Worm (Caenorhabditis elegans) whole organism, late embryonic: ENCODE data around the gene dnj-11.

Experiments used
- F13H6.1 ChIP-seq: sonication (generic microtip); optimal IDR thresholded peaks from 2 replicates; lab custom pipeline; 2016; ENCODE audit warnings: missing genetic modification characterization, missing compliant biosample characterization
- K02D7.2 ChIP-seq: sonication (generic microtip); optimal IDR thresholded peaks from 2 replicates; lab custom pipeline; 2017; ENCODE audit warnings: mild to moderate bottlenecking, missing genetic modification characterization, missing compliant biosample characterization
- K09A11.1 ChIP-seq: sonication (generic microtip); optimal IDR thresholded peaks from 2 replicates; lab custom pipeline; 2017; ENCODE audit warnings: antibody characterized with exemption, mild to moderate bottlenecking, missing genetic modification characterization, missing compliant biosample characterization; ENCODE audit not compliant: insufficient read depth
- T23F11.4 ChIP-seq: fragments of 200-800 bp; sonication (Bioruptor generic); optimal IDR thresholded peaks from 2 replicates; lab custom pipeline; 2018; ENCODE audit warnings: mild to moderate bottlenecking, missing genetic modification characterization, missing compliant biosample characterization
- Y22D7AL.16 ChIP-seq: sonication (generic microtip); optimal IDR thresholded peaks from 2 replicates; lab custom pipeline; 2016; ENCODE audit warnings: missing genetic modification characterization, missing compliant biosample characterization
- ama-1 ChIP-seq: fragments of 150-350 bp; optimal IDR thresholded peaks from 2 replicates; lab custom pipeline; 2014
- ceh-14 ChIP-seq: sonication (generic microtip); optimal IDR thresholded peaks from 2 replicates; lab custom pipeline; 2016; ENCODE audit warnings: missing genotype, missing genetic modification characterization, missing compliant biosample characterization
- ceh-19 ChIP-seq: fragments of 200-800 bp; sonication (Bioruptor generic); optimal IDR thresholded peaks from 2 replicates; lab custom pipeline; 2018; ENCODE audit warnings: mild to moderate bottlenecking, missing genetic modification characterization, missing compliant biosample characterization
- ceh-2 ChIP-seq: sonication (generic microtip); optimal IDR thresholded peaks from 2 replicates; lab custom pipeline; 2016; ENCODE audit warnings: missing genotype, missing genetic modification characterization, missing compliant biosample characterization
- ceh-22 ChIP-seq: sonication (generic microtip); optimal IDR thresholded peaks from 2 replicates; lab custom pipeline; 2017; ENCODE audit warnings: missing biosample characterization, missing genetic modification characterization
- ceh-30 ChIP-seq: fragments of 150-350 bp; optimal IDR thresholded peaks from 2 replicates; lab custom pipeline; 2014; ENCODE audit warnings: missing biosample characterization, missing genetic modification characterization
- ceh-34 ChIP-seq: sonication (generic microtip); optimal IDR thresholded peaks from 2 replicates; lab custom pipeline; 2016; ENCODE audit warnings: mild to moderate bottlenecking, missing genetic modification characterization, missing compliant biosample characterization
- ceh-6 ChIP-seq: fragments of 200-800 bp; sonication (Bioruptor generic); optimal IDR thresholded peaks from 2 replicates; lab custom pipeline; 2018; ENCODE audit warnings: mild to moderate bottlenecking, missing genetic modification characterization, missing compliant biosample characterization
- che-1 ChIP-seq: sonication (generic microtip); optimal IDR thresholded peaks from 2 replicates; lab custom pipeline; 2016; ENCODE audit warnings: mild to moderate bottlenecking, missing genetic modification characterization, missing compliant biosample characterization
- dve-1 ChIP-seq: sonication (generic microtip); optimal IDR thresholded peaks from 2 replicates; lab custom pipeline; 2017; ENCODE audit warnings: antibody characterized with exemption, mild to moderate bottlenecking, missing genetic modification characterization, missing compliant biosample characterization
- elt-4 ChIP-seq: sonication (generic microtip); optimal IDR thresholded peaks from 2 replicates; lab custom pipeline; 2016; ENCODE audit warnings: missing genetic modification characterization, missing compliant biosample characterization
- ets-4 ChIP-seq: sonication (generic microtip); optimal IDR thresholded peaks from 2 replicates; lab custom pipeline; 2016; ENCODE audit warnings: missing genetic modification characterization, missing compliant biosample characterization
- fkh-10 ChIP-seq: fragments of 150-350 bp; optimal IDR thresholded peaks from 2 replicates; lab custom pipeline; 2014; ENCODE audit warnings: missing biosample characterization, missing genetic modification reagents, missing genetic modification characterization
- fkh-6 ChIP-seq: sonication (generic microtip); optimal IDR thresholded peaks from 2 replicates; lab custom pipeline; 2016; ENCODE audit warnings: missing genetic modification characterization, missing compliant biosample characterization
- hlh-13 ChIP-seq: fragments of 200-800 bp; sonication (Bioruptor generic); optimal IDR thresholded peaks from 2 replicates; lab custom pipeline; 2018; ENCODE audit warnings: mild to moderate bottlenecking, missing genetic modification characterization, missing compliant biosample characterization
- hlh-30 ChIP-seq: sonication (generic microtip); optimal IDR thresholded peaks from 2 replicates; lab custom pipeline; 2017; ENCODE audit warnings: antibody characterized with exemption, missing genetic modification characterization, missing compliant biosample characterization; ENCODE audit not compliant: insufficient read depth
- hlh-8 ChIP-seq: sonication (generic microtip); optimal IDR thresholded peaks from 2 replicates; lab custom pipeline; 2016; ENCODE audit warnings: missing genotype, missing genetic modification characterization, missing compliant biosample characterization
- lim-6 ChIP-seq: sonication (generic microtip); optimal IDR thresholded peaks from 2 replicates; lab custom pipeline; 2016; ENCODE audit warnings: missing genetic modification characterization, missing compliant biosample characterization
- madf-2 ChIP-seq: sonication (generic microtip); optimal IDR thresholded peaks from 2 replicates; lab custom pipeline; 2017; ENCODE audit warnings: missing genetic modification characterization, missing compliant biosample characterization
- nfya-1 ChIP-seq: sonication (generic microtip); optimal IDR thresholded peaks from 2 replicates; lab custom pipeline; 2017; ENCODE audit warnings: missing genetic modification characterization, mild to moderate bottlenecking, missing compliant biosample characterization, antibody characterized with exemption, moderate library complexity
- nhr-232 ChIP-seq: sonication (generic microtip); optimal IDR thresholded peaks from 2 replicates; lab custom pipeline; 2016; ENCODE audit warnings: missing genetic modification characterization, missing compliant biosample characterization
- npax-4 ChIP-seq: sonication (generic microtip); optimal IDR thresholded peaks from 2 replicates; lab custom pipeline; 2016; ENCODE audit warnings: missing genetic modification characterization, missing compliant biosample characterization
- pat-9 ChIP-seq: fragments of 200-800 bp; sonication (Bioruptor generic); optimal IDR thresholded peaks from 2 replicates; lab custom pipeline; 2018; ENCODE audit warnings: mild to moderate bottlenecking, missing genetic modification characterization, moderate library complexity, missing compliant biosample characterization
- pax-1 ChIP-seq: fragments of 150-350 bp; optimal IDR thresholded peaks from 2 replicates; lab custom pipeline; 2014; ENCODE audit warnings: missing biosample characterization, missing genetic modification characterization
- pha-2 ChIP-seq: sonication (generic microtip); optimal IDR thresholded peaks from 2 replicates; lab custom pipeline; 2017; ENCODE audit warnings: mild to moderate bottlenecking, missing genetic modification characterization, missing compliant biosample characterization
- pqm-1 ChIP-seq: sonication (generic microtip); optimal IDR thresholded peaks from 2 replicates; lab custom pipeline; 2016; ENCODE audit warnings: missing genetic modification characterization, missing compliant biosample characterization
- sox-2 ChIP-seq: fragments of 200-800 bp; sonication (Bioruptor generic); IDR thresholded peaks from 2 replicates; pipeline ENCODE4 v1.3.6; 2022; ENCODE audit warnings: missing genetic modification reagents, missing genetic modification characterization, missing compliant biosample characterization
- syd-9 ChIP-seq: sonication (generic microtip); optimal IDR thresholded peaks from 2 replicates; lab custom pipeline; 2016; ENCODE audit warnings: mild to moderate bottlenecking, missing genetic modification characterization, moderate library complexity, missing compliant biosample characterization
- tbx-2 ChIP-seq: sonication (generic microtip); optimal IDR thresholded peaks from 2 replicates; lab custom pipeline; 2016; ENCODE audit warnings: missing genetic modification characterization, missing compliant biosample characterization
- ttx-3 ChIP-seq: sonication (generic microtip); optimal IDR thresholded peaks from 2 replicates; lab custom pipeline; 2016; ENCODE audit warnings: missing genetic modification reagents, missing genetic modification characterization, missing compliant biosample characterization
- unc-3 ChIP-seq, 2 experiments: fragments of 200-800 bp in 1 of 2; sonication (Bioruptor generic) in 1 of 2; sonication (generic microtip) in 1 of 2; conservative IDR thresholded peaks in 1 of 2; optimal IDR thresholded peaks in 1 of 2; 2 replicates each; pipeline versions ENCODE4 v1.3.6 to Lab custom; 2016 to 2022; ENCODE audit warnings: missing compliant biosample characterization in 2 of 2, missing genetic modification characterization in 2 of 2, missing genetic modification reagents in 1 of 2
- unc-42 ChIP-seq: sonication (generic microtip); optimal IDR thresholded peaks from 2 replicates; lab custom pipeline; 2016; ENCODE audit warnings: missing genotype, missing genetic modification characterization, missing compliant biosample characterization
- unc-55 ChIP-seq: sonication (generic microtip); optimal IDR thresholded peaks from 2 replicates; lab custom pipeline; 2017; ENCODE audit warnings: missing biosample characterization, missing genetic modification reagents, missing genetic modification characterization
- unc-86 ChIP-seq: sonication (generic microtip); optimal IDR thresholded peaks from 2 replicates; lab custom pipeline; 2016; ENCODE audit warnings: missing genetic modification characterization, missing compliant biosample characterization
- zip-5 ChIP-seq: sonication (generic microtip); optimal IDR thresholded peaks from 2 replicates; lab custom pipeline; 2016; ENCODE audit warnings: missing genetic modification characterization, missing compliant biosample characterization

dnj-11 gene

DNA sequence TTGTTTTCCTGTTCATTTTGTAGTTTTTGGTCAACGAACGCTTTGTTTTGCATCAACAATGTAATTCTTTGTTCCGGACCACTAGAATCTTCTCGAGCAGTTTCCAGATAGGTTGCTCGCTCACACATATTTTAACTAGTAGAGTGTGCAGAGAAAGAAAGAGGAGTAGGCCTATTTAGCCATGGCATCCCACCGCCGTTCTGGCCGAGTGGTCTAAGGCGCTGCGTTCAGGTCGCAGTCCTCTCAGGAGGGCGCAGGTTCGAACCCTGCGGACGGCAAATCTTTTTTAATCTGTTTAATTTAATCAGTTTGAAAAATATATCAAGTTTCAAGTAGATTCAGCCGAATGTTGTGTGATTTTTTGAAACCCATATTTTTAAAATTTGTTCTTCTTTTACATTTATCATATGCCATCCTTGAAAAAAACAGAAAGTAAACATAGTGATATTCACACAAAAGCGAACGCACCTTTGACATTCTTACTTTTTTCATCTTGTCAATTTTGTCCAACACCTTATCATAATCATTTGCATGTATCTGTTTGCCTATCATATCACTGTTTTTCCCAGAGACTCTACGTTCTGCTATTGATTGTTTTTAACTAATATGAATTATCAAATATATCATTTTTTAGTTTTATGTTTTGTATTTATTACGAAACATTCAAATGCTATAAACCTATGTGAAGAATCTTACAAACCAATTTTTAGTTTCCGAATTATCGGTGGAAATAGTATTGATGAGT lies 28.9 kb upstream of the dnj-11 start, which contains the start of gene try-3 (continued):
- peak; percentile 26 for TF ChIP-seq pqm-1 (tag; lab: Kevin White, UChicago)
- TF ChIP-seq tbx-2 (tag; lab: Kevin White, UChicago), result peak; percentile 49
- TF ChIP-seq zip-5, result peak; percentile 22
- TF ChIP-seq K02D7.2 (tag; lab: Kevin White, UChicago), result peak; percentile 2
- peak; percentile 59 for TF ChIP-seq che-1 (tag; lab: Kevin White, UChicago)
- no peak for TF ChIP-seq fkh-10 (GFP tag; lab: Kevin White, UChicago)
- TF ChIP-seq hlh-13 (GFP tag; lab: Kevin White, UChicago), result peak; percentile 16
- peak; percentile 58 for TF ChIP-seq nfya-1 (tag; lab: Kevin White, UChicago)
- peak; percentile 68 for TF ChIP-seq dve-1 (tag; lab: Kevin White, UChicago)
- TF ChIP-seq F13H6.1, result no peak
- TF ChIP-seq syd-9 (tag; lab: Kevin White, UChicago), result peak; percentile 32
- TF ChIP-seq ama-1 (lab: Kevin White, UChicago), result no peak
- TF ChIP-seq ceh-2 (tag; lab: Kevin White, UChicago), result no peak
- no peak for TF ChIP-seq pax-1 (tag; lab: Kevin White, UChicago)
- peak; percentile 41 for TF ChIP-seq ceh-14 (tag; lab: Kevin White, UChicago)
- TF ChIP-seq elt-4 (tag; lab: Kevin White, UChicago), result no peak
- no peak for TF ChIP-seq madf-2 (tag; lab: Kevin White, UChicago)
- peak; percentile 42 for TF ChIP-seq ttx-3 (tag; lab: Kevin White, UChicago)
- TF ChIP-seq ets-4 (tag; lab: Kevin White, UChicago), result no peak
- TF ChIP-seq npax-4, result no peak
- TF ChIP-seq ceh-34 (tag; lab: Kevin White, UChicago), result peak; percentile 24
- TF ChIP-seq ceh-30 (tag; lab: Kevin White, UChicago), result peak; percentile 7
- TF ChIP-seq pat-9 (tag; lab: Kevin White, UChicago), result peak; percentile 50
- peak; percentile 60 for TF ChIP-seq T23F11.4 (GFP tag; lab: Kevin White, UChicago)
- no peak for TF ChIP-seq ceh-22 (tag; lab: Kevin White, UChicago)
- TF ChIP-seq hlh-8, result peak; percentile 5
- TF ChIP-seq sox-2 (GFP tag; lab: Robert Waterston, UW), result no peak
- TF ChIP-seq ceh-19 (GFP tag; lab: Kevin White, UChicago), result peak; percentile 52
- peak; percentile 24 for TF ChIP-seq K09A11.1 (tag; lab: Kevin White, UChicago)

DNA sequence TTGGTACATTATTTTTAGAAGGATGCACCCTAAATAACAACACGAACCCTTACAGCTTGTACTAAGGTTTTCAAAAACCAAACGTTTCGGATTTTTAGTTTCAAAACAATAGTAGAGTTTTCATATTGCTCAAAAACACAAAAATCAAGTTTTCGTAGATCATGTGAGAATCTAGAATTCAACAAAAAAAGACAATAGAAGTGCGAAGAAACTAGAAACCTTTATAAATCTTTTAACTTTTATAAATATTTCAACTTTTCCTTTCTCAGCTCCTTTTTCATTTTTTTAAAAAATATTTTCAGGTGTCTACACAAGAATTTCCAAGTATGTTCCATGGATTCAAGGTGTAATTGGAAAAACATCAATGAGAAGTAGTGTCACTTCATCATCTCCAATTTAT lies 25.2 kb upstream of the dnj-11 start, which contains the start of gene best-9:
Gene best-9, plus strand, starts transcription at position 301 of the 400 bp plus-strand sequence.
- no peak for TF ChIP-seq pat-9 (tag; lab: Kevin White, UChicago)
- no peak for TF ChIP-seq unc-42
- TF ChIP-seq nhr-232 (tag; lab: Kevin White, UChicago), result no peak

DNA sequence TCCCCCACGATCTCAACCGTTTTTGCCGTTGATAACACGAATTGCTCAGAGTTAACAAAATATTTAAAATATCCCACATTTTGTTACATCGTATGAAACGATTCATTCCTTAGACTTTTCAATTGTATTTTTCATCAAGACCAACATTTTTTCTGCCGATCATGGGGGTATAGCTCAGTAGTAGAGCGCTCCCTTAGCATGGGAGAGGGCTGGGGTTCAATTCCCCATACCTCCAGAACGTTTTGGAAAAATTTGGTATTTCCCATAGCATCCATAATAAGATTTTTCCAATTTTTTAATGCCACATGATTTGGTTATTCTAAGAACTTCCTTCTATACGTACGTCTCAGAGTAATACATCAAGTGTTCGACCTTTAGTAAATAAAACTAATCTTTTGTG lies 23.6 kb upstream of the dnj-11 start:
- no peak for TF ChIP-seq pqm-1 (tag; lab: Kevin White, UChicago)
- TF ChIP-seq unc-3 (GFP tag; conservative IDR thresholded peaks at IDR 0.05; lab: Robert Waterston, UW), result no peak
- TF ChIP-seq unc-3 (tag; optimal IDR thresholded peaks at IDR 0.05; lab: Kevin White, UChicago), result no peak
- no peak for TF ChIP-seq pha-2 (tag; lab: Kevin White, UChicago)
- TF ChIP-seq ceh-6 (GFP tag; lab: Kevin White, UChicago), result no peak
- TF ChIP-seq Y22D7AL.16 (tag; lab: Kevin White, UChicago), result no peak
- TF ChIP-seq ceh-34 (tag; lab: Kevin White, UChicago), result no peak
- no peak for TF ChIP-seq K09A11.1 (tag; lab: Kevin White, UChicago)
- TF ChIP-seq ttx-3 (tag; lab: Kevin White, UChicago), result no peak
- TF ChIP-seq hlh-8, result no peak
- TF ChIP-seq unc-86 (tag; lab: Kevin White, UChicago), result no peak
- TF ChIP-seq unc-55 (GFP tag; lab: Kevin White, UChicago), result no peak
- no peak for TF ChIP-seq ceh-2 (tag; lab: Kevin White, UChicago)
- TF ChIP-seq hlh-30 (tag; lab: Kevin White, UChicago), result no peak
- TF ChIP-seq fkh-6 (tag; lab: Kevin White, UChicago), result no peak
- no peak for TF ChIP-seq lim-6 (tag; lab: Kevin White, UChicago)
- no peak for TF ChIP-seq nfya-1 (tag; lab: Kevin White, UChicago)
- TF ChIP-seq ceh-14 (tag; lab: Kevin White, UChicago), result no peak
- TF ChIP-seq syd-9 (tag; lab: Kevin White, UChicago), result no peak
